Worm (Caenorhabditis elegans) whole organism, dauer: ENCODE results near the gene cal-8.

ENCODE experiments used
- unc-62 ChIP-seq: sonication (generic microtip); optimal IDR thresholded peaks from 2 replicates; lab custom pipeline; 2017; ENCODE audit warnings: missing biosample characterization, missing genetic modification reagents, missing genetic modification characterization

cal-8 gene

DNA sequence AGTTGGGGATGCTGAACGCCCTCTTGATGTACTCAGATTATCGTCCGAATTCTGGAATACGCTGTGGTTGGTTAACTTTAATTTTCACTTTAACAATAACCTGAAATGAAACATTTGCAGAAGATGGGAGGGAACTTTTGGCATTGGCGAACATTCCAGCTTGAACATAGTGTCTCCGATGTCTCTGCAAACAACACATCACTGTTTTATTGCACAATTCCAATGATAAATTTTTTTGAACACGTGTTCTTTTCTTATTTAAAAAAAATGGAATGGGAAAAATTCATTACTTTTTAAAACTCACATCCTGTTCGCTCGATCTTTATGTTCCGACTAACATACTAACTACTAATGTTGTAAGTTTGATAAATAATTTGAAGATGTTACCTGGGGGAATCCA lies 18.6 kb upstream of the cal-8 start, which contains the start of gene fzy-1:
Gene fzy-1 (plus strand): TSS at position 301 of the 400 bp plus-strand sequence.
- TF ChIP-seq unc-62: no peak

DNA sequence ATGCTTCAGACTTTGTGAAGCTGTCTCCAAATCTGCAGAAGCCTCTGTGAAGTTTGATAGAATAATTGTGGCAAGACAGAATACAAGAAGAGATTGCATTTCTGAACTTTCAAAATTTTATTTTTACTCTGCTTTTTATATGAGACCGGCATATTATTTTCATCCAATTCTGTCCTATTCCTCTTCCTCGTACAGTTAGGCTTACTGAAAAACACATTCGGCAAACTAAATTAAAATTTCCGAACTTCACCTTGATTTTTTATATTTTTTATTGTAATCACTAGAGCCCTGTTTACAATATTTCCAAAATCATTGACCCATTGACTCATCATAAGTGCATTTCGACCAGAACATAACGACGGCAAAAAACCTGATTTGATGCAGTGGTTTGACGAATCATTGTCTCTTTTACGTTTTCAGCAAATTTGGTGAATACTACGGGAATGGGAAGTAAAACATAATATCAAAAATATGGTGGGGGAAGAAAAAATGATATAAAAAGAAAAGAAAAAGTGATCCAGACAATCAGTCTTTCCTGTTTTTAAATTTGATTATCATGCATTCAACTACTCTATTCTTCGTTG lies 16.4 kb upstream of the cal-8 start, which contains the start of the genes suex-1 and F12A10.9:
Gene suex-1 (minus strand): TSS at position 101 of the 584 bp plus-strand sequence.
Gene F12A10.9 (plus strand): TSS at position 534 of the 584 bp plus-strand sequence.
- TF ChIP-seq unc-62: no peak

DNA sequence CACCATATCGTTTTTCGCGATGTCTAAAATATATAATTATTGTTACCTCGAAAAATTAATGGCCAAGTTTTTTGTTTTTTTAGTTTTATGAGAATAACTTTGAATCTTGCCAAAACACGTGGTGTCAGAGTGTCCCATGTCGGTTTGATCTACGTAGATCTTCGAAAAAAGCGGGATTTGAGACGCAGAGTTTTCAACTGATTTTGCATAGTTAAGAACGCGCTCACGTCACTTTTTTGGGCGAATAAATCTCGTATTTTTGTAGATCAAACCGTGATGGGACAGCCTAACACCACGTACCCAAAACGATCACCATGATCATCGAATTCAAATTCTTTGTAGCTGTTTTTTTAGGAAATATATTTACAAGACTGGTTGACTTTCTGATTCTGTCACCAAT lies 15.7 kb upstream of the cal-8 start:
- no peak for TF ChIP-seq unc-62

DNA sequence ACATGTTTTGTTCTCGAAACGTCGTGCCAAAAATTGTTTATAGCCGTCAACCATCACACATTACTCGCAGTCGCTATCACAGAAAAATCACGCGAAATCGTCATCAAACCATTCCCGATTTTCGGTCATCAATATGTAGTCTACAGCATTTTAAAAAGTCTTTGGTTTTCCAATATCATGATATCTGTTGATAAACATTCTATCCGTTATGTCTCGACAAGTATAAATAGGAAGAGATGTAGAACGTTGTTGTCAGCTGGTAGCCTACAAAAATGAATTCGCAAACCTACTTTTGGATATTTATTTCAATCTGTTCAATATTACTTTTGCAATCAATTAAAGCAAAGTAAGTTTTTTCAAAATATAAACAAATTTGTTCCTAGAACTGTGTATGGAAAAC lies 14.5 kb upstream of the cal-8 start, which contains the start of gene F12A10.1:
Gene F12A10.1 (plus strand): TSS at position 166 of the 400 bp plus-strand sequence.
- no peak for TF ChIP-seq unc-62

DNA sequence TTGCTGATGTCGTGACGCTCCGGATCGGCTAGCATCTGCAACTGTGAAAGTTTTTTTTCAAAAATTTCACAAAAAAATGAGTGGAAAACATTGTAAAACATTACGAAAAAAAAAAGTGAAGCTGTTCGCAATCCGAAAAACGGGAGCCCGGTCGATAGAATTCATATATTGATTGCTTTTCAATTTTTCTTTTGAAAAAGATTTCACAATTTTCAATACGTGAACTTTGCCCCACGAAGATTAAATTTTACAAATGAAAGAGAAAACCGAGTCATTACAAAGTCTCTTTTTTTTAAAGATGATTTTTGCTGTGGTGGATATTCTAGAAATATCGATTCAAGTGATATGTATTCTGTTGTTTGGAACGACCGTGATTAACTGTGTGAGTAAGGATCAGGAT lies 12.6 kb upstream of the cal-8 start, which contains the start of gene F12A10.6:
Gene F12A10.6 (minus strand): TSS at position 101 of the 400 bp plus-strand sequence.
- no peak for TF ChIP-seq unc-62

DNA sequence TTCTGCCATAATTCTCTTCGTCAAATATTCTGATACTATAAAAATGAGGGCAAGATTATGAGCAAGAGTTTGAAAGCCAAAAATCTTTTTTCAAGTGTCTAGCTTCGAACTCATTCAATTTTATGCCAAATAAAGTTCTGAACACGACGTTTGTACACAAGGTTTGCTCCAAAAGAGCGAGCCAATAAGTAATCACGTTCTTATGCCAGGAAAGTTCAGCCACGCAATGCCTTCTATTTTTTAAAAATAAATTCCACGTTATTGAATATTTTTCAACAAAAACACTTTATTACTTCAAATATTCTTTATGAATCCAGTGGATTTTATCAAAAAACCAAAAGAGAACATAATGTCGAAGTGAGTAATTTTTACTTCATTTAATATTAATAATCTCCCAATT lies 6.0 kb upstream of the cal-8 start, which contains the start of gene nep-5:
Gene nep-5 (plus strand): TSS at position 301 of the 400 bp plus-strand sequence.
- no peak for TF ChIP-seq unc-62

DNA sequence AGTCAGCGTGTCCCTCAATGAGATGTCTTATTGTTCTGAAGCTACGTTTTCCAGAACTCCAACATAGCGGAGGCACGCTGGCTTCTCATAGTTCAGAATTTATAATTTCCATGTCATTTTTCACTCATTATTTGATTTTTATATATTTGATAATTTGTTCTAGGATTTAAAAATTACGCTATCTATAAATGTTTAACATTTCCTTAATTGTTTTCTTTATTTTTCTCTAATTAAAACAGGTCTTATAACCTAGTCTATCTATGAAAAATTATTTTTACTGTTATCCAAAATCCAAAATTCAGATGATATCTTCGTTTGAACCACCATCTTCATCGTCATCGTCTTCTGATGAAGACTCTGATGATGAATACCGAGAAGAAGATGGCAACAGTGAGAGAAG lies 3.5 kb downstream of the cal-8 start, which contains the start of gene F56D1.1:
Gene F56D1.1 (plus strand): TSS at position 301 of the 400 bp plus-strand sequence.
- no peak for TF ChIP-seq unc-62

DNA sequence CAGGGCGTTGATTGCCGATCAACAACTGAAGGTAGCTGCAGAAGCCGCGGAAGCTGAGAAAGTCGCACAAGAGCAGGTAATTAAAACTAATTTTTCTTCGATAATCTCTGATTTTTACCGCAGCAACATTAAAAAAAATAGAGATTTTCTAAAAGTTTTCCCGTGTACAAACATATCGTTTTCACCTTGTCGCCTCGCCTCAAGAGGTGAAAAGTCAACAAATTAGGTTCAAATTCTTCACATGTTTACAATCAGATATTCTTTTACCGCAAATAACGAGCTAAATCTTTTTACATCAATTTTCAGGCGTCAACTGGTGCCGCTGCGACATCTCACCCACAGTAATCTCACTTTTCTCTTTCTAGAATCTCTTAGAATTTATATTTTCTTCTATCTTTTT lies 6.9 kb downstream of the cal-8 start, which contains the start of gene ilcr-2:
Gene ilcr-2 (plus strand): TSS at position 301 of the 400 bp plus-strand sequence.
- TF ChIP-seq unc-62: no peak

DNA sequence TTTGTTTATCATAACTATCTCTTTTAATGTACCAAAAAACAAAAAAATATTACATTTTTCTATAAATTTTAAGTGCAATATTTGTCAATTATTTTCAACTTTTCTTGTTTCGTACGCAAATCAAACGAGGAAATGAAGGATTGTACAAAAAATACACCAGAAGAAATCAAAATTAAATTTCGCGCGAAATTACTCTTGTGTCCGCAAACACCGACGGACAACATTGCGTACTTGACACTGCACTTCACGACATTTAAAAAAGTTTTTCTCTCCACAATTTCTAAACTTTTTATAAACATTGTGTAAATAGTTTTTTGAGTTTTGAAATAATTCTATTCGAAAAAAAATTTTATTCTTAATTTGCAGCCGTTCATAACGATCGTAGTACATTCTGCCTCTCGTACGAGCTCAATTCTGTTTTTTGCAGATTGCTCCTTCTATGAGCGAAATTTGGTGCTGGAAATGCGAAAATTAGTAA lies 7.9 kb downstream of the cal-8 start, which contains the start of gene mrps-16:
Gene mrps-16 (plus strand): TSS at position 428 of the 478 bp plus-strand sequence.
- TF ChIP-seq unc-62: no peak

DNA sequence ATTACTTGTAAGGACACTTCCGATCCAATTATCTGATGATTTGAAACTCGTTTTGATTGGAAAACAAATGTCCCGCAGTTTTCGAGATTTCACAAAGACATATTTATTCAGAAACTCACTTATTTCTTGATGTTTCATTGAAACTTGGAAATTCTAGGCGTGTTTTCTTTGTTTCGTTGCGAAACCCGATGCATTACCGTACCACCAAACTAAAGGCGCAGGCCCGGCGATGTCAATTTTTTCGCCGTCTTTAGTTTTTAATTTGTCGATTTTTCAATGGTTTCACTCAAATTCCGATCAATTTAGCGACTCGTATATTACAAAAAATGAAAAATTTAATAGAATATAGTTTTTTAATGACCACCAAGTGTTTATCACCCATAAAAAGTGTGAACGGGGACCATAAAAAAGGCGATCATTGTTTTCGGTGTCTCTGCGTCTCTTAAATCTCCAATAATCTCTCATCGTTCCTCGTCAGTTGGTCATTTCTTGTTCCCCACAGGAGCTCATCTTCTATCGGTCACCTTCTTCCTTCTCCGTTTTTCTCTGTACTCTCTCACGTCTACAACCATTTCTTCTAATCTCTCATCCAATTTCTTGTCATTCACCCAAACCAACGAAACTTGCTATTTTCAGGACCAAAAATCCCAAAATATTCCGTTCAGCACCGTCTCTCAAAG lies 16.0 kb downstream of the cal-8 start, which contains the start of gene clr-1:
Gene clr-1 (plus strand): TSS at position 630 of the 680 bp plus-strand sequence.
- TF ChIP-seq unc-62: no peak

DNA sequence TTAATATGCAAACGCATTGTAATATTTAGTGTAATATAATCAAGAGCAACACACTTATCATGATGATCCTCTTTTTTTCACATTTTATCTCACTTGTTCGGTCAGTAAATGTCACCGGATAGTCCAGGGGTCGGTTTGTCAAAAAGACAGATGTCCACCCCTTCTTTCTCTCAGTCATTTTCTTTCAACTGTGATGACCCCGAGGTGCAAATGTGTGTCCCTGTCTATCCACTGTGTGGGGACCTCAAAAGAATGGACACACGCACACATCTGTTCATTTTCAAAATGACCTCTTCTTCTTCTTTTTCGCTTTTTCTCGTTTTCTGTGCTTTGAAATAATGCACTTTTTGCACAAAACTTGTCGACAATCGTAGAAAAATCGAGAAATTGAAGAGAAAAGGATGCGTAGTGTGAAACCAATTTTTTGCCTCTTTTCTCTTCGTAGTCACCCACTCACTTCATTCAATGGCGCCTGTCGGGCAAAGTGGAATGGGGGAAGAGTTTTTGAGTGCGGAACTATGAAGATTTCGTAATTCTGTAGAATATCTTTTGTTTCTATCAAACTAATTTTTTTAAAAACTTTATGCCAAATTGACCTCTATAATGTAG lies 18.0 kb downstream of the cal-8 start:
- no peak for TF ChIP-seq unc-62

DNA sequence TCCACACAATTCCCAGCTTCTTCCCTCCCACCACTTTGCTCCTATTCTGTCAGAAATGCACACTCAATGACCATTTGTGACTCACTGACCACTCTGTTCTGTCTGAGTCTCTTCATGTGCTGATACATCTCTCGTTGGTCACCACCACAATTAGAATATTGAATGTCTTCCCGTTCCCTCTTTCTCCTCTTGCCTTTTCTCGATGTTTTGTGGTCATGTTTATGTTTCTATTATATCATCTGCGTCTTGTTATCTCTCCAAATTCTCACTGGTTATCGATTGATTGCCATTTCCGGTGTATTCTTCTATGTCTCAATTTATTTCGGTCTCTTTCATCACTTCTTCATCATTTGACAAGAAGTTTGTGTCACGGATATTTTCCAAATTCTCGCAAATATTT lies 20.9 kb downstream of the cal-8 start:
- no peak for TF ChIP-seq unc-62

DNA sequence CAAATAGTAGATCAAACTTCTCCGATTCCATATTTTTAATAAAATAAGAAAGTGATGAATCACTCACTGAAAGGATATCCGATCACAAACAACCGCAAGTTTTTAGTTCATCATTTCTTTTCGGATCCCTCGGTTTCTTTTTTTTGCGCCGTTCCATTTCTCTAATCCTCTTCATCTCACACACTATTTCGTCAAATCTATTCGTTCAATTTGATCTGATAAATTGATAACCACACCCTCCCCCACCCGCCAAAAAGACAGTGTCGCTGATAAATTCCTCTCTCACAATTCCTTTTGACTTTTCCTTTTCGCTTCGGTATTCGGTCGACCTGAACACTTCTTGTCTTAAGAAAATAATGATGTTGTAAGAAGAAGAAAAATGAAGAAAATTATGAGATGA lies 22.3 kb downstream of the cal-8 start:
- TF ChIP-seq unc-62: no peak

DNA sequence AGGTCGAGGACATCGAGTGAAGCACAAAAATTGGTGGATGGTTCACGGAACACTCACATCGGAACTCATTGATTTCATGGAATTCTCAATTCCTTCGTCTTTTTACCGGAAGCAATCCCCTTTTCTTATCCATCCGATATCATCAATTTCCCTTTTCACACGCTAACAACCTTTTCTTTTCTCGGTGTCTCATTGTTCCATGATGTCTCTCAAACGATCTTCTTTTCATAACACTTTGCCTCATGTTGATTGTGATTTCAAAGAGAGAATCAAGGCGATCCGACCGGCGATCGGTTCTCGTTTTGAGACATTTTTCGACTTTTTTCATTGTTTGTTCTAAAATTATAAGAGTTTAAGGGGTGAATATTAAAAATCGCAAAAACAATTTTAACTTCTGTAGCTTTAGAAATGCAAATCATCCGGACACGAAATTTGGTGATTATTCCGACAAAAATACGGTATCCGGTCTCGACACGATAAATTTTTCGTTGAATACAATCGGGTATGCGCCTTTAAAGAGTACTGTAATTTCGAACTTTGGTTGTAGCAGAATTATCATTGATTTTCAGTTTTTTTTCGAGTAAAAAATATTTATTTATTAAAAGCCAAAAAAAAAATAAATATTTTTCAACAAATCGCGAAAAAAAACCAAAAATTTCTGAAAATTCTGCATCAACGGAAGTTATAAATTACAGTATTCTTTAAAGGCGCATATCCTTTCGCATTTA lies 23.0 kb downstream of the cal-8 start:
- TF ChIP-seq unc-62: no peak

DNA sequence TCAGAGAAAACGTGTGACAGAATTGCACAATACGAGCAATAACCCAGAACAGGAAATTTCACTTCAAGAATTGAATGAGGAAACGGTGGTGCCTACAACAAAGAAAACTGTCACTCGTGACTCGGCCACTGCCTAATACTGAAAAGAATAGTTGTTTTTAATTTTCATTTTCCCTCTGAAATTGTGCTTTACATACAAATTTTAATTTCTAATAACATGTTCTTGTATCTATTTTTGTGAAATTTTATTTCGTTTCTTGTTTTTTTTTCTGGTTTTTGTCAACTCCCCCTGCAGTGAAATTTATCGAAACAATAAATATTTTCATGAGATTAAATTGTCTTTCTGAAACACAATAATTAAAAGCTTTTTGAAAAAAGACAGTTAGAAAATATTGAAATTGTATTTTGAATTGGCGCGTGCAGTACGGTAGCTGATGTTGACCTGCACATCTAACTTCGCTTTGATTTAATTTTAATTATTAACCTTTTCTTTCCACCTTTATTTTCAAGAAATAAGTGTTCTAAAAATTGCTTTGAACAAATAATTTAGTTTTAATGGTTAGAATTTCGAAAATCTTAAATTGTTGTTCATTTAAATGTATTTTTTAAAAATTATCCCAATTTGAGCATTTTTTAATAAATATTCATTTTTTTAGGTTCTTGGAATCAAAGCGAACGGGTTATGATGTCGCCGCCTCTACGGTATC lies 26.0 kb downstream of the cal-8 start, which contains the start of gene daz-1:
Gene daz-1 (plus strand): TSS at position 656 of the 706 bp plus-strand sequence.
- no peak for TF ChIP-seq unc-62
